Worm (Caenorhabditis elegans) whole organism, young adult: ENCODE measurements around the gene npr-40.

Experiments used
- B0261.1 ChIP-seq: sonication (generic microtip); optimal IDR thresholded peaks from 2 replicates; lab custom pipeline; 2016; ENCODE audit warnings: mild to moderate bottlenecking, missing genetic modification characterization, moderate library complexity, missing compliant biosample characterization
- B0336.3 ChIP-seq: fragments of 200-800 bp; sonication (Bioruptor generic); IDR thresholded peaks from 2 replicates; pipeline ENCODE4 v1.3.6; 2022; ENCODE audit warnings: missing genetic modification characterization, missing compliant biosample characterization
- F22D6.2 ChIP-seq: sonication (generic microtip); optimal IDR thresholded peaks from 2 replicates; lab custom pipeline; 2016; ENCODE audit warnings: mild to moderate bottlenecking, missing genetic modification characterization, missing compliant biosample characterization
- F33H1.4 ChIP-seq: fragments of 200-800 bp; sonication (Bioruptor generic); IDR thresholded peaks from 2 replicates; pipeline ENCODE4 v1.3.6; 2022; ENCODE audit warnings: missing genetic modification reagents, missing genetic modification characterization, missing compliant biosample characterization
- F39B2.1 ChIP-seq: fragments of 200-800 bp; sonication (Bioruptor generic); IDR thresholded peaks from 2 replicates; pipeline ENCODE4 v1.3.6; 2022; ENCODE audit warnings: missing genetic modification reagents, missing genetic modification characterization, missing compliant biosample characterization
- F49E8.2 ChIP-seq: sonication (generic microtip); optimal IDR thresholded peaks from 3 replicates; lab custom pipeline; 2017; ENCODE audit warnings: missing genetic modification characterization, mild to moderate bottlenecking, missing compliant biosample characterization, antibody characterized with exemption, moderate library complexity; ENCODE audit not compliant: insufficient read depth
- K11D2.4 ChIP-seq: fragments of 200-800 bp; sonication (Bioruptor generic); IDR thresholded peaks from 2 replicates; pipeline ENCODE4 v1.3.6; 2022; ENCODE audit warnings: missing genetic modification reagents, missing genetic modification characterization, missing compliant biosample characterization
- K12H6.12 ChIP-seq: fragments of 200-800 bp; sonication (Bioruptor generic); optimal IDR thresholded peaks from 2 replicates; lab custom pipeline; 2018; ENCODE audit warnings: mild to moderate bottlenecking, missing genetic modification characterization, missing compliant biosample characterization
- ZK185.1 ChIP-seq: sonication (generic microtip); optimal IDR thresholded peaks from 2 replicates; lab custom pipeline; 2016; ENCODE audit warnings: mild to moderate bottlenecking, missing genetic modification characterization, missing compliant biosample characterization; ENCODE audit not compliant: poor library complexity, severe bottlenecking
- atf-7 ChIP-seq: sonication (generic microtip); optimal IDR thresholded peaks from 2 replicates; lab custom pipeline; 2017; ENCODE audit warnings: mild to moderate bottlenecking, missing genetic modification characterization, missing compliant biosample characterization
- cebp-2 ChIP-seq: fragments of 200-800 bp; sonication (Bioruptor generic); IDR thresholded peaks from 2 replicates; pipeline ENCODE4 v1.3.6; 2022; ENCODE audit warnings: missing genetic modification characterization, missing compliant biosample characterization
- ceh-58 ChIP-seq: fragments of 200-800 bp; sonication (Bioruptor generic); IDR thresholded peaks from 2 replicates; pipeline ENCODE4 v1.3.6; 2022; ENCODE audit warnings: missing genetic modification characterization, missing compliant biosample characterization
- ceh-91 ChIP-seq: fragments of 200-800 bp; sonication (Bioruptor generic); IDR thresholded peaks from 2 replicates; pipeline ENCODE4 v1.3.6; 2022; ENCODE audit warnings: missing genetic modification reagents, missing genetic modification characterization, missing compliant biosample characterization
- die-1 ChIP-seq: sonication (generic microtip); optimal IDR thresholded peaks from 2 replicates; lab custom pipeline; 2016; ENCODE audit warnings: missing genotype, mild to moderate bottlenecking, missing genetic modification characterization, missing compliant biosample characterization
- dox-1 ChIP-seq: fragments of 200-800 bp; sonication (Bioruptor generic); IDR thresholded peaks from 2 replicates; pipeline ENCODE4 v1.3.6; 2022; ENCODE audit warnings: missing genetic modification reagents, missing genetic modification characterization, missing compliant biosample characterization
- egrh-3 ChIP-seq: fragments of 200-800 bp; sonication (Bioruptor generic); IDR thresholded peaks from 2 replicates; pipeline ENCODE4 v1.3.6; 2022; ENCODE audit warnings: missing genetic modification reagents, missing genetic modification characterization, missing compliant biosample characterization
- hlh-26 ChIP-seq: fragments of 200-800 bp; sonication (Bioruptor generic); conservative IDR thresholded peaks from 2 replicates; pipeline ENCODE4 v1.3.6; 2022; ENCODE audit warnings: missing genetic modification reagents, missing genetic modification characterization, missing compliant biosample characterization
- hmg-1.2 ChIP-seq: fragments of 200-800 bp; sonication (Bioruptor generic); IDR thresholded peaks from 2 replicates; pipeline ENCODE4 v1.3.6; 2022; ENCODE audit warnings: missing genetic modification reagents, missing genetic modification characterization, missing compliant biosample characterization
- hmg-20 ChIP-seq: fragments of 200-800 bp; sonication (Bioruptor generic); IDR thresholded peaks from 2 replicates; pipeline ENCODE4 v1.3.6; 2022; ENCODE audit warnings: missing genetic modification reagents, missing genetic modification characterization, missing compliant biosample characterization
- hsf-1 ChIP-seq: fragments of 200-800 bp; sonication (Bioruptor generic); IDR thresholded peaks from 2 replicates; pipeline ENCODE4 v1.3.6; 2022; ENCODE audit warnings: missing genetic modification reagents, missing genetic modification characterization, missing compliant biosample characterization
- lin-26 ChIP-seq: fragments of 200-800 bp; sonication (Bioruptor generic); IDR thresholded peaks from 2 replicates; pipeline ENCODE4 v1.3.6; 2022; ENCODE audit warnings: missing genetic modification reagents, missing genetic modification characterization, missing compliant biosample characterization
- madf-3 ChIP-seq: fragments of 200-800 bp; sonication (Bioruptor generic); IDR thresholded peaks from 2 replicates; pipeline ENCODE4 v1.3.6; 2022; ENCODE audit warnings: missing genetic modification reagents, missing genetic modification characterization, missing compliant biosample characterization
- madf-6 ChIP-seq: fragments of 200-800 bp; sonication (Bioruptor generic); IDR thresholded peaks from 2 replicates; pipeline ENCODE4 v1.3.6; 2022; ENCODE audit warnings: missing genetic modification reagents, missing genetic modification characterization, missing compliant biosample characterization
- nfyb-1 ChIP-seq: fragments of 200-800 bp; sonication (Bioruptor generic); IDR thresholded peaks from 2 replicates; pipeline ENCODE4 v1.3.6; 2022; ENCODE audit warnings: missing genetic modification reagents, missing genetic modification characterization, missing compliant biosample characterization
- nhr-179 ChIP-seq: sonication (generic microtip); optimal IDR thresholded peaks from 2 replicates; lab custom pipeline; 2016; ENCODE audit warnings: mild to moderate bottlenecking, missing genetic modification characterization, missing compliant biosample characterization
- repo-1 ChIP-seq: sonication (generic microtip); optimal IDR thresholded peaks from 2 replicates; lab custom pipeline; 2017; ENCODE audit warnings: mild to moderate bottlenecking, missing genetic modification characterization, missing compliant biosample characterization
- somi-1 ChIP-seq: fragments of 200-800 bp; sonication (Bioruptor generic); optimal IDR thresholded peaks from 2 replicates; lab custom pipeline; 2018; ENCODE audit warnings: mild to moderate bottlenecking, missing genetic modification characterization, missing compliant biosample characterization
- sptf-2 ChIP-seq: fragments of 200-800 bp; sonication (Bioruptor generic); optimal IDR thresholded peaks from 2 replicates; lab custom pipeline; 2018; ENCODE audit warnings: mild to moderate bottlenecking, missing genetic modification characterization, missing compliant biosample characterization
- unc-130 ChIP-seq: sonication (generic microtip); optimal IDR thresholded peaks from 2 replicates; lab custom pipeline; 2016; ENCODE audit warnings: missing genetic modification reagents, missing genetic modification characterization, missing compliant biosample characterization
- ztf-22 ChIP-seq: fragments of 200-800 bp; sonication (Bioruptor generic); optimal IDR thresholded peaks from 2 replicates; lab custom pipeline; 2018; ENCODE audit warnings: mild to moderate bottlenecking, missing genetic modification characterization, moderate library complexity, missing compliant biosample characterization
- ztf-26 ChIP-seq: sonication (generic microtip); optimal IDR thresholded peaks from 2 replicates; lab custom pipeline; 2017; ENCODE audit warnings: missing genetic modification characterization, missing compliant biosample characterization
- ztf-3 ChIP-seq: fragments of 200-800 bp; sonication (Bioruptor generic); optimal IDR thresholded peaks from 2 replicates; lab custom pipeline; 2018; ENCODE audit warnings: mild to moderate bottlenecking, missing genetic modification characterization, missing compliant biosample characterization

The npr-40 gene

DNA sequence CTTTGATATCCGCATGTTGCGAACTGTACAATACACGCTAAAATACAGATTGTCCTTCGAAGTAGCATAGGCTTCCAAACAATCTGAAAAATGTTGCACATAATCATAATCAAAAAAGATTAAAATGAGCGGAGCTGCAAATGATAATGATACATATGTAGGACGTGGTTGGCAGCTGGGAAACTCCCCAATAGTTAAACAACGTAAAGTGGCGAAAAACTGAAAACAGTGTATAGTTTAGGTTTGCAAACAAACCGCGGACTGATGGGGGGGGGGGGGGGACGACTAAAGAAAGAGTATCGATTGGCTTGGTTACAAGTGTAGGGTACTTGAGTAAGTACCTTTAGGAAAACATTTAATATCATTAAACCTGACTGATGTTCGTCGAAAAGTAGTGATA, 13.5 kb upstream of the npr-40 start, which contains the start of gene hex-5:
TSS of gene hex-5 (minus strand) at position 101 of the 400 bp plus-strand sequence.
- no peak for TF ChIP-seq K11D2.4 (GFP tag; lab: Robert Waterston, UW)
- no peak for TF ChIP-seq hsf-1 (GFP tag; lab: Robert Waterston, UW)
- no peak for TF ChIP-seq hlh-26
- no peak for TF ChIP-seq ztf-3
- no peak for TF ChIP-seq F49E8.2 (tag; lab: Kevin White, UChicago)
- TF ChIP-seq ztf-26 (tag; lab: Kevin White, UChicago) = no peak
- TF ChIP-seq ztf-22 (GFP tag; lab: Kevin White, UChicago) = no peak
- no peak for TF ChIP-seq somi-1 (GFP tag; lab: Kevin White, UChicago)
- TF ChIP-seq K12H6.12 (tag; lab: Kevin White, UChicago) = no peak
- TF ChIP-seq, all 124 proteins: peak for 0

DNA sequence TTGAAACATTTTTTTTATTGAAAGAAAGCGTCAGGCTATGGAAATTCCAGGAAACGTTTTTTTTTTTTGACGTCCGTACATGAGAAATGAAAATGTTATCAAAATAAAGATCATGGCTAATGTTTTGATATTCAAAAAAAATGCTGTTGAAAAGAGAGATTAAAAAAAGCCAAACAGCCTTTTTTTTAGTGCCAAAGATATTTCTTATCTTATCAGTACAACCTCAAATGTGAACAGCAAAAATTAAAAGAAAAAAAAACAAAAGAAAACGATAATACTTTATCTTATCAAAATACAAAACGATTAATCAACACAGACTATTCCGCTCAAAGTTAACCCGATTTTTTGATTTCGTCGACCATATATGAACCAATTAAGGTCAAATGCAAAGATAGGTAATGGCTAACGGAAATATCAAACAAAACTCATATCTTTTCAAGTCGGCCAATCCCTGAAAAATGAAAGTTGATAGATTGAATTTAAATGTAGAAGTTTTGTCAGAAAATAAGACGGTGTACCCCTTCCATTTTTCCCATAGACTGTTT, 11.3 kb upstream of the npr-40 start:
- TF ChIP-seq ZK185.1 (tag; lab: Kevin White, UChicago) (no peak), F33H1.4 (GFP tag; lab: Robert Waterston, UW) (no peak), F22D6.2 (tag; lab: Kevin White, UChicago) (no peak), lin-26 (GFP tag; lab: Robert Waterston, UW) (no peak)

DNA sequence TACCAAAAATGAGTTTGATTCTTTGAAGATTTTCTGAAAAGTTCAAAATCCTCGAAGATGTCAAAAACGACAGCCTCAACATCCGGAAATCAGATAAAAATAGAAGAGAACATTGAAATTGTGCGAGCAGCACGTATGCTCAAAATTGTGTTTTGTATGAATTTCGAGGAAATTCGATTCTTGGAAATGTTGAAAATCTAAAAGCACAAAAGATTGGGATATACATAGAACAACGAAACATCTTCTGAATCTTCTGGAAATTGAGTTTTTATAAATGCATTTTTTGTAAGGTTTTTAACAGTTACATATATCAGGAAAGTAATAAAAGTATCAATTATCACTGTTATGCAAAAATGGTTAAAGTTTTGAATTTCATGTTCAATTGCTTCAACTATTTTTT, 7.9 kb upstream of the npr-40 start:
- TF ChIP-seq ceh-91 (GFP tag; lab: Robert Waterston, UW) (no peak), die-1 (tag; lab: Kevin White, UChicago) (no peak), B0261.1 (tag; lab: Kevin White, UChicago) (no peak), madf-6 (GFP tag; lab: Robert Waterston, UW) (no peak), F39B2.1 (GFP tag; lab: Robert Waterston, UW) (no peak), nfyb-1 (GFP tag; lab: Robert Waterston, UW) (no peak)

DNA sequence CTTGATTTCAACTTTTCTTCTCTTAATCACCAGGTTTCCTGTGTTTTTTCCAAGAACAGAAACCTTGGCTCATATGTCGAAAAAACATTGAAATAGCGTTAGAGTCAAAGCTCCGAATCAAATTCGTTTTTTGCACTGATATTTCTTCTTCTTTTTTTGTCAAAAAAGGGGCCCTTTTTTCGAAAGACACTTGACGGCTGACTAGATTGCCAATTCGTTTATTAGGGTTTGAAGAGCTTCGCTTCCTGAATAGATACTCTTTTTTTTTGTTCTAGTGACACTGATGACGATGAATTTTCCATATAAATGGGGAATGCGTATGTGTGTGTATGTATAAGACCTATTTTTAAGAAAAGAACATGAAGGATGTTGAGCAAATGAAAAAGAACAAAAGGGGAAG, 1.9 kb upstream of the npr-40 start:
- TF ChIP-seq hmg-20 (GFP tag; lab: Robert Waterston, UW) (no peak), cebp-2 (GFP tag; lab: Robert Waterston, UW) (no peak), lin-26 (GFP tag; lab: Robert Waterston, UW) (no peak), atf-7 (tag; lab: Kevin White, UChicago) (no peak), repo-1 (no peak), madf-3 (GFP tag; lab: Robert Waterston, UW) (no peak), nhr-179 (no peak), ceh-58 (GFP tag; lab: Robert Waterston, UW) (no peak), nfyb-1 (GFP tag; lab: Robert Waterston, UW) (no peak), F49E8.2 (tag; lab: Kevin White, UChicago) (no peak), B0336.3 (GFP tag; lab: Robert Waterston, UW) (no peak), unc-130 (GFP tag; lab: Kevin White, UChicago) (no peak), dox-1 (GFP tag; lab: Robert Waterston, UW) (no peak)
- TF ChIP-seq, all 124 proteins: peak for 0

DNA sequence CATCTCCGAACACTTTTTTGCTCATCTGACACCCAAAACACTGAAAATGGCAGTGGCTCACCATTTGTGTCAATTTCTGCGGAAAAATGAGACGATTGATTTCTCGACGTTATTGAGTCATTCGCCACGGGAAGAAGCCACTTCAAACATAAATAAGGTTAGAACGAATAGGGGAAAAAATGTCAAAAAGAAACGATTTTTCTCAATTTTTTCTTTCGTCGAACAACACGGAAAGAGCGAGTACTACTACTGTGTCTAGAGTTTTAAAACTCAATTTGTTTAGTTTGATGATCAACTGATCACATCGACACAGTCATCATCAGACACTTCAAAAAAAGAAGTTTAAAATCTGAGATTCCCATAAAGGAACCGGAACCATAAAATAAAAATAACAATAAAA, 2.2 kb downstream of the npr-40 start:
- no peak for TF ChIP-seq hmg-1.2 (GFP tag; lab: Robert Waterston, UW)
- no peak for TF ChIP-seq sptf-2
- no peak for TF ChIP-seq egrh-3 (GFP tag; lab: Robert Waterston, UW)
- TF ChIP-seq F39B2.1 (GFP tag; lab: Robert Waterston, UW) = no peak
- TF ChIP-seq ZK185.1 (tag; lab: Kevin White, UChicago) = no peak
